Worm (Caenorhabditis elegans): ENCODE data around the gene F53E10.1.
"Not testable (repeated sequence)": the region's sequence is repeated elsewhere in the genome, so short reads cannot be mapped to it uniquely, and the experiment has no call there.

F53E10.1 gene

DNA sequence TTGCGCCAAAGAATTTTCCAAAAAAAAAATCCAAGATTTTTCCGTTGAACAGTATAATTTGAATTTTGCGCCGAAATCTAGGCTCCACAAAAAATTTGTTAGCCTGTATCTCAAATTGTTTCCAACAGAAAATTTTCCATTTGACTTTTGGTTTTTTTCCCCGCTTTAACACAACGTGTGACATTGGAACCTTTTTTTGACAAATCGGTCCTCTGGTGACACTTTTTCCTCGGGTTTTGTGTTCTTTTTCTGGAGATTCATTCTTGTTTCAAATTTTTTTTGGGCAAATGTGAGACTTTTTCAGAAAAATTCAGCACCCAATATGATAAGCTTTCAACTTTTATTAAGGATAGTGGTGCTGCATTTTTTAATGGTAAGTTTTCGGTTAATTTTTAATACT lies 6.8 kb upstream of the F53E10.1 start, which contains the start of gene acr-17:
Gene acr-17 (plus strand): TSS at position 301 of the 400 bp plus-strand sequence.
- TF ChIP-seq ces-1 (GFP tag; optimal IDR thresholded peaks at IDR 0.05): no peak
- no peak for TF ChIP-seq jun-1 (tag; optimal IDR thresholded peaks at IDR 0.05)
- TF ChIP-seq ztf-11 (tag; optimal IDR thresholded peaks at IDR 0.05): no peak
- TF ChIP-seq ama-1 (optimal IDR thresholded peaks at IDR 0.05): no peak
- TF ChIP-seq unc-30 (tag; optimal IDR thresholded peaks at IDR 0.05): no peak
- TF ChIP-seq nhr-28 (tag; optimal IDR thresholded peaks at IDR 0.05): no peak
- no peak for TF ChIP-seq ets-5 (GFP tag; IDR thresholded peaks at IDR 0.05)
- no peak for TF ChIP-seq swsn-7 (tag; optimal IDR thresholded peaks at IDR 0.05)
- TF ChIP-seq unc-62 (GFP tag; optimal IDR thresholded peaks at IDR 0.05): no peak
- no peak for TF ChIP-seq lin-39 (tag; optimal IDR thresholded peaks at IDR 0.05)
- TF ChIP-seq nhr-12 (tag; optimal IDR thresholded peaks at IDR 0.05): no peak
- no peak for TF ChIP-seq fkh-4 (tag; optimal IDR thresholded peaks at IDR 0.05; ENCODE audit: borderline replicate concordance)
- TF ChIP-seq aly-2 (tag; optimal IDR thresholded peaks at IDR 0.05): no peak
- TF ChIP-seq grh-1 (GFP tag; IDR thresholded peaks at IDR 0.05): no peak
- TF ChIP-seq skn-1 (tag; optimal IDR thresholded peaks at IDR 0.05): no peak
- TF ChIP-seq lin-14 (GFP tag; optimal IDR thresholded peaks at IDR 0.05): no peak
- no peak for TF ChIP-seq nhr-47 (tag; optimal IDR thresholded peaks at IDR 0.05)
- TF ChIP-seq snpc-4 (tag; optimal IDR thresholded peaks at IDR 0.05): no peak

DNA sequence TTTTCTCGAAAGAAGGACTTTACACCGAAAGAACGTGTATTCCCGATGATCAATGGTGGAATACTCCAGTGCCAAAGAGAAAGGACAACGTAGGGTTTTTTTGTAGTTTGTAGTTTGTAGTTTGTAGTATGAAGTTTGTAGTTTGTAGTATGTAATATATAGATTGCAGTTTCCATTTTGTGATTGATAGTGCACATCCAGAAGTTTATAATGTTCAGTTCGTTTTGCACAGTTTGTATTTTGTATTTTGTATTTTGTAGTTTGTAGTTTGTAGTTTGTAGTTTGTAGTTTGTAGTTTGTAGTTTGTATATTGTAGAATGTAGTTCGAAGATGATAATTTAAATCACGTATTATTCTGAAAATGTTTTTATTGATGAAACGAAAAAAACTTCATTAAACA lies 2.4 kb downstream of the F53E10.1 start:
- TF ChIP-seq nhr-237 (tag; optimal IDR thresholded peaks at IDR 0.05): no peak
- no peak for TF ChIP-seq lin-35 (GFP tag; optimal IDR thresholded peaks at IDR 0.05)
- no peak for TF ChIP-seq pax-3 (tag; optimal IDR thresholded peaks at IDR 0.05)
- no peak for TF ChIP-seq ama-1 (optimal IDR thresholded peaks at IDR 0.05)
- TF ChIP-seq lin-39 (tag; optimal IDR thresholded peaks at IDR 0.05): no peak
- no peak for TF ChIP-seq unc-130 (tag; optimal IDR thresholded peaks at IDR 0.05)
- no peak for TF ChIP-seq mep-1 (tag; optimal IDR thresholded peaks at IDR 0.05)
- TF ChIP-seq zip-4 (GFP tag; optimal IDR thresholded peaks at IDR 0.05): no peak
- TF ChIP-seq aly-2 (tag; optimal IDR thresholded peaks at IDR 0.05): no peak
- no peak for TF ChIP-seq lir-3 (tag; optimal IDR thresholded peaks at IDR 0.05; ENCODE audit: poor library complexity)
- TF ChIP-seq fkh-4 (tag; optimal IDR thresholded peaks at IDR 0.05; ENCODE audit: borderline replicate concordance): no peak
- TF ChIP-seq elt-3 (tag; optimal IDR thresholded peaks at IDR 0.05): no peak
- TF ChIP-seq nhr-77 (tag; optimal IDR thresholded peaks at IDR 0.05): no peak
- TF ChIP-seq lin-14 (GFP tag; optimal IDR thresholded peaks at IDR 0.05): no peak
- TF ChIP-seq lin-15B (tag; optimal IDR thresholded peaks at IDR 0.05): no peak

DNA sequence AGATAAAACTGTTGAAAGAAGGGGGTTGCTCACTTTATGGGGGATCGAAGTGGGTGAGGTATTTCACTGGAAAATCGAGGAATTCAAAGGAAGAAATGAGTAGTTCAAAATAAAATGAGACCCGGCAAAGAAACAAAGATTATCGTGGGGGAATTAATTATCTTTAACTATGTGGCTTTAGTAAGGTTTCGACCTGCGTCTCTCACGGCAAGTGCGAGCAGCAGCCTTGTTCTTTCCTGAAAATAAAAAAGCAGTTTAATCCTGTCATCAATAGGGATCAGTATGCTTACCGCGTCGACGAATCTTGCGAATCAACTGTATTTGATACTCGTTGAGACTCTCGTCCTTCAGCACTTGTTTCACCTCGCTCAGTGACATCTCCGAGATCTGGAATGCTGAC lies 6.8 kb downstream of the F53E10.1 start, which contains the start of gene srh-271:
Gene srh-271 (minus strand): TSS at position 101 of the 400 bp plus-strand sequence.
- TF ChIP-seq fkh-4 (tag; optimal IDR thresholded peaks at IDR 0.05; ENCODE audit: borderline replicate concordance): no peak
- no peak for TF ChIP-seq nhr-77 (tag; optimal IDR thresholded peaks at IDR 0.05)
- no peak for TF ChIP-seq nhr-47 (tag; optimal IDR thresholded peaks at IDR 0.05)
- TF ChIP-seq zag-1 (tag; optimal IDR thresholded peaks at IDR 0.05): no peak
- TF ChIP-seq nhr-90 (tag; optimal IDR thresholded peaks at IDR 0.05; ENCODE audit: poor library complexity): no peak
- TF ChIP-seq efl-1 (optimal IDR thresholded peaks at IDR 0.05): no peak
- peak in 1 of 2 experiments; percentile 38 for TF ChIP-seq efl-1 (GFP tag; optimal IDR thresholded peaks at IDR 0.05 in 1 of 2)

DNA sequence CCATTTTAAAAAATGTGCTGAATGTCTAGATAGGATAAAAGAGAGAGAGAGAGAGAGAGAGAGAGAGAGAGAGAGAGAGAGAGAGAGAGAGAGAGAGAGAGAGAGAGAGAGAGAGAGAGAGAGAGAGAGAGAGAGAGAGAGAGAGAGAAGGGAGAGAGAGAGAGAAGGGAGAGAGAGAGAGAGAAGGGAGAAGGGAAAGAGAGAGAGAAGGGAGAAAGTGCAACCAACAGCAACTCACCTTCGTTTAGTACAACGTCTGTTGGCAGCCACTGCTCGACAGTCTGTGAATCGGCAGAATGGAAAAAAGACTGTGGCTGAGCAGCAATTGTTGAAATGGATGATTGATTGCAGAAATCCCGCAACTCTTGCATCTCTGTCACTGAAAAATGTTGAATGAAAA lies 8.7 kb downstream of the F53E10.1 start:
- TF ChIP-seq efl-1 (optimal IDR thresholded peaks at IDR 0.05) (peak in 1 of 2 experiments; percentile 8), efl-1 (GFP tag; optimal IDR thresholded peaks at IDR 0.05 in 1 of 2) (no peak), lsy-2 (tag; optimal IDR thresholded peaks at IDR 0.05) (no peak)

DNA sequence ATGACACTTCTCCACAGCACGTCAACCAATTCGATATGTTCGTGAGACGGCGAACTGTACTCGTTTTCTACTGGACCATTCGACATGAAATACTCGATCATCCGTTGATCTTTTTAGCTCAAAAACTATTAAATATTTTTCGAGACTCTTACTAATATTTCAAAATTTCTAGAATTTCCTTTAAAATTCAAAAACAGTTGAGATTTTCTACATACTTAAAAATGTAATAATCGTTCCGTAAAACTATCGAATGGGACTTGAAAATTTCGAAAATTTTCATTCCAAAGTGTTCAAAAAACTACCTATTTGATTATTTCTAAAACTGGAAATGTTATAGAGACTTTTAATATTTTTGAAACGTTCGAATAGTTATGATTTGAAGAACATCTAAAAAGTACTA lies 10.2 kb downstream of the F53E10.1 start, which contains the start of gene sknr-1:
Gene sknr-1 (minus strand): TSS at position 101 of the 400 bp plus-strand sequence.
- TF ChIP-seq dpl-1 (GFP tag; optimal IDR thresholded peaks at IDR 0.05); irx-1 (tag; optimal IDR thresholded peaks at IDR 0.05); fkh-8 (tag; optimal IDR thresholded peaks at IDR 0.05): not testable (repeated sequence)
